Fruit fly (Drosophila melanogaster): ENCODE results near the gene CRMP.

CRMP gene

DNA sequence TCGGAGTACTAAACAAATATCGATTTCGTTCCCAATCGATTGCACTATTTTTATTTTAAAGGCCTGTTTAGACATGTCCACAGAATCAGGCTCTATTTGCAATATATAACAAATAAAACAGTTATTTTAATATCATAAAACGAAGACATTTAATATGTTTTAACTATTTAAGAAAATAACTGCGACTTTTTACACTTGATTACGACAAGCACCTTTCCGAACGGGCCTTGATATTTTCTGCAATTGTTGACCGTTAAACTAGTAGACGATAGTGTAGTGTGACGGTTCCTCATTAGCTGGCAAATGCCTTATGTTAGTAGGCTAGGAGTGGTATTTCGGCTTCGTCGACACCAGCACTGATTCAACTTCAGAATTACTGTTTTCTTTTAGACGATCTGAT is 2.3 kb upstream of the CRMP start, which contains the start of the genes CG2931 and Rheb (continued):
- TF ChIP-seq CG3281 (GFP tag; optimal IDR thresholded peaks at IDR 0.05) = peak; percentile 62
- no peak for TF ChIP-seq CG6854 (GFP tag; optimal IDR thresholded peaks at IDR 0.05)
- TF ChIP-seq trem (tag; optimal IDR thresholded peaks at IDR 0.05) = peak; percentile 89
- TF ChIP-seq CG12071 (GFP tag; optimal IDR thresholded peaks at IDR 0.05) = no peak
- TF ChIP-seq CG9797 (GFP tag; optimal IDR thresholded peaks at IDR 0.05) = peak; percentile 92
- peak; percentile 74 for TF ChIP-seq Abd-B (GFP tag; optimal IDR thresholded peaks at IDR 0.05)
- TF ChIP-seq CG7987 (GFP tag; optimal IDR thresholded peaks at IDR 0.05) = peak; percentile 16
- TF ChIP-seq CG12744 (GFP tag; optimal IDR thresholded peaks at IDR 0.05) = peak; percentile 42
- TF ChIP-seq chn (GFP tag; optimal IDR thresholded peaks at IDR 0.05) = peak; percentile 61
- 0 out of 2 replicates have a peak, but pooled peaks have one; percentile 51 for TF ChIP-seq ranshi (GFP tag; IDR thresholded peaks at IDR 0.05)
- peak; percentile 37 for TF ChIP-seq Atf-2 (GFP tag; optimal IDR thresholded peaks at IDR 0.05)
- peak; percentile 61; the same call in 1 of the 2 replicates for TF ChIP-seq CG42726 (GFP tag; IDR thresholded peaks at IDR 0.05; ENCODE audit: partially characterized antibody)
- peak; percentile 29 for TF ChIP-seq gsb-n (tag; optimal IDR thresholded peaks at IDR 0.05)
- peak; percentile 74 for TF ChIP-seq vvl (GFP tag; IDR thresholded peaks at IDR 0.05)
- TF ChIP-seq rib (GFP tag; IDR thresholded peaks at IDR 0.05) = no peak
- no peak for TF ChIP-seq CG2889 (GFP tag; IDR thresholded peaks at IDR 0.05)
- TF ChIP-seq lbe (GFP tag; optimal IDR thresholded peaks at IDR 0.05) = peak; percentile 30
- TF ChIP-seq da (GFP tag; optimal IDR thresholded peaks at IDR 0.05) = no peak
- TF ChIP-seq ind (GFP tag; optimal IDR thresholded peaks at IDR 0.05) = peak; percentile 76
- TF ChIP-seq CG7372 (GFP tag; IDR thresholded peaks at IDR 0.05) = peak; percentile 24; the same call in 1 of the 2 replicates
- TF ChIP-seq Med (GFP tag) = peak; percentile 92
- no peak for TF ChIP-seq CG10274 (GFP tag; optimal IDR thresholded peaks at IDR 0.05)
- TF ChIP-seq gt (GFP tag; IDR thresholded peaks at IDR 0.05) = no peak
- no peak for TF ChIP-seq Usf (GFP tag; optimal IDR thresholded peaks at IDR 0.05)
- TF ChIP-seq Camta (GFP tag; optimal IDR thresholded peaks at IDR 0.05) = peak; percentile 51
- TF ChIP-seq B-H2 (GFP tag; optimal IDR thresholded peaks at IDR 0.05) = peak; percentile 72
- peak; percentile 44 for TF ChIP-seq Mad (GFP tag; optimal IDR thresholded peaks at IDR 0.05)
- TF ChIP-seq chif (GFP tag; optimal IDR thresholded peaks at IDR 0.05) = peak; percentile 11 to 47
- TF ChIP-seq jumu (GFP tag; optimal IDR thresholded peaks at IDR 0.05) = peak; percentile 30
- no peak for TF ChIP-seq Neu2 (GFP tag; optimal IDR thresholded peaks at IDR 0.05; ENCODE audit: borderline replicate concordance)
- peak; percentile 45 for TF ChIP-seq ems (GFP tag; optimal IDR thresholded peaks at IDR 0.05)
- TF ChIP-seq CG15696 (tag; optimal IDR thresholded peaks at IDR 0.05) = peak; percentile 53
- no peak for TF ChIP-seq Tbp (GFP tag; optimal IDR thresholded peaks at IDR 0.05)
- no peak for TF ChIP-seq CG30431 (GFP tag; optimal IDR thresholded peaks at IDR 0.05)
- TF ChIP-seq CG31388 (GFP tag; optimal IDR thresholded peaks at IDR 0.05) = no peak
- no peak; the same call in 3 of the 4 replicates for TF ChIP-seq Gug (GFP tag; IDR thresholded peaks at IDR 0.05)
- peak; percentile 47; the same call in 2 of the 3 replicates for TF ChIP-seq ase (GFP tag; IDR thresholded peaks at IDR 0.05)
- TF ChIP-seq CG9727 (GFP tag; optimal IDR thresholded peaks at IDR 0.05) = peak; percentile 67
- TF ChIP-seq Chrac-16 (GFP tag; optimal IDR thresholded peaks at IDR 0.05) = peak; percentile 67
- no peak for TF ChIP-seq kni (GFP tag; optimal IDR thresholded peaks at IDR 0.05)
- no peak for TF ChIP-seq CG11093 (GFP tag; IDR thresholded peaks at IDR 0.05)
- TF ChIP-seq mirr (GFP tag; optimal IDR thresholded peaks at IDR 0.05) = no peak
- no peak for TF ChIP-seq CG12219 (GFP tag; optimal IDR thresholded peaks at IDR 0.05)
- TF ChIP-seq CG12236 (GFP tag; optimal IDR thresholded peaks at IDR 0.05) = no peak
- TF ChIP-seq Adf1 (GFP tag; IDR thresholded peaks at IDR 0.05) = peak; percentile 54
- TF ChIP-seq fru (optimal IDR thresholded peaks at IDR 0.05) = no peak
- TF ChIP-seq Vsx1 (GFP tag; optimal IDR thresholded peaks at IDR 0.05) = no peak
- TF ChIP-seq Doc2 (GFP tag; IDR thresholded peaks at IDR 0.05) = no peak
- peak; percentile 72 for TF ChIP-seq dysf (GFP tag; IDR thresholded peaks at IDR 0.05)
- peak; percentile 83 for TF ChIP-seq CG16813 (GFP tag; IDR thresholded peaks at IDR 0.05; ENCODE audit: partially characterized antibody)
- peak; percentile 43 for TF ChIP-seq Nf-YB (GFP tag; optimal IDR thresholded peaks at IDR 0.05)
- TF ChIP-seq unpg (GFP tag; optimal IDR thresholded peaks at IDR 0.05) = peak; percentile 69
